Worm (Caenorhabditis elegans): Measurements from ENCODE around the gene C53B4.3.

C53B4.3 gene

DNA sequence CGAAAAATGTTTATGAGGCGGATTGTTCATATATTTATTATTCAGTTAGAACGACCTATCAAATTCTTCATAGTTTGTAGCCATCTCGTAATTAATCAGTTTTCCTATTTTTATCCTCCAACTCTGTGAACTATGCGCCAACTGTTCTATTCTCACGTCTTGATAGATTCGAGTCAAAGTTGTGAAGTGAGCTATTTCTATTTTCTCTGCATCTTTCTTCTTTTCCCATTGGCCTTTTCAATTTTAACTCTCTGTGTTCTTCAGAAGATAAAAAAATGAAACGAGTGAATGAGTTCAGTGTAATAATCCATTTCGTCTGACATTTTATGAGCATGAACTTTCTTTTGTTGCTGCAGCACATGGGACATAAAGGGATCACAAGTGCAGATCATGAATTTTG lies 4.5 kb upstream of the C53B4.3 start:
- TF ChIP-seq unc-62 (GFP tag; optimal IDR thresholded peaks at IDR 0.05): no peak

DNA sequence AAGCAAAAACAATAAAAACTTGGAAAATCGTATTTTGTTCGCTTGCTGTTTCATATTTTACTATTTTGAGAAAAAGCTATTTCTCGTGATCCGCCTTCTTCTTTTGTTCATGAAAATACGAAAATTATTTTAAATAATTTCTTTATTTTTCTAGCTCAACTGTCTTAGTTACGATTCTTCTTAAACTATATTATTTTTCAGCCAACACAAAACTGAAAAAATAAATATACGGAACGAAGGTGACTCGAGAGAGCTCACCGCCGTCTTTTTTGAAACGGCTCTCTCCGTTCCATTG lies 1.8 kb upstream of the C53B4.3 start, which contains the start of gene pdzd-8:
TSS of gene pdzd-8 (plus strand) at position 196 of the 295 bp plus-strand sequence.
- TF ChIP-seq unc-62 (GFP tag; optimal IDR thresholded peaks at IDR 0.05): no peak

DNA sequence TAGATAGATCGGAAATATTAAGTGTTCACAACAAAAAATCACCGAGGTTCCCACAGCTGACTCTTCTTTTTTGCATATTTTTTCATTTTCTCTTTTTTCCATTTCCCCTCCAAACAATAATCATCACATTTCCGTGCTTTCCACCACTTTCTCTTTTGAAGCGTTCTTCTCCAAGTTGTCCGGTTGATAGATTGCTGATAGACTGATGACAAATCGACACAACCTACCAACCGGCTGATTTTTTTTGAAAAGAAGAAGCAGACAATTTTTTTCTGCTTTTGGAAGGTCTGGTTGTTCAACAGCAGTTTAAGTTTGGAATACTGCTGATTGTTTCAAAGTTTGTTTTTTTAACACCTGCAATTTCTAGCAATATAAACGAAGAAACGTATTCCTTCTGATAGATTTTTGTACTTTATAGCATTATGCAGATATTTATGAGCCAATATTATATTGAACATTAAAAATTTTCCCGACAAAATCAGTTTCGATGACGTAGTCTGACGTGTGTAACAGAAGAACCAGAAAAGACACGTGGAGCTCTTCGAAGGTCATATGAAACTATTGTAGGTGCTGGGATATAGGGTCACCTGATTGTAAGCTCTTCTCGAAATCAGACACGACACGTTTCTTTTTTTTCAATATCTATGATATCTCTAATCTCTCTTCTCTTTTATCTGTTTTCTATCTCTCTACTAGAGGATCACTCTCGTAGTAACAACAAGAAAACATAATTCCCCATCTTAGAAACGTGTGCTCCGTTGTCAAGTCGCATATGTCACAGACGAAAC lies 1.2 kb upstream of the C53B4.3 start:
- TF ChIP-seq unc-62 (GFP tag; optimal IDR thresholded peaks at IDR 0.05): no peak

DNA sequence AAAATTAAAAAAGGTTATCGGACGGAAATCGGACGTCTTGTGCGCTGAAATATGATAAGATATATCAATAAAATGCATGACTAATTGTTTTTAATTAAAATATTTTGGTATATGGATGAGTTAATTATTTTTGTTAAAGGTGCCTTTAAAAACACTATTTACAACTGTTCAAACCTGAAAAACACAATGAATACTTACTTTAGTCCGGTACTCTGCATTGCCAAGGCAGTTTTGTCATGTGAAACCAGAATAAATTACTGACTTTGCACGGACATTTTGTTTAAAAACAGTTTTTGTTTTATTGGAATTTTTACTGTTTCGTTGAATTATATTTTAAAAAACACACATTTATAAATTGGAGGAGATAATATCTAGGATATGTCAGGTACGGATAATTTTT lies 5.5 kb downstream of the C53B4.3 start, which contains the start of gene suex-2:
TSS of gene suex-2 (plus strand) at position 301 of the 400 bp plus-strand sequence.
- TF ChIP-seq unc-62 (GFP tag; optimal IDR thresholded peaks at IDR 0.05): no peak

DNA sequence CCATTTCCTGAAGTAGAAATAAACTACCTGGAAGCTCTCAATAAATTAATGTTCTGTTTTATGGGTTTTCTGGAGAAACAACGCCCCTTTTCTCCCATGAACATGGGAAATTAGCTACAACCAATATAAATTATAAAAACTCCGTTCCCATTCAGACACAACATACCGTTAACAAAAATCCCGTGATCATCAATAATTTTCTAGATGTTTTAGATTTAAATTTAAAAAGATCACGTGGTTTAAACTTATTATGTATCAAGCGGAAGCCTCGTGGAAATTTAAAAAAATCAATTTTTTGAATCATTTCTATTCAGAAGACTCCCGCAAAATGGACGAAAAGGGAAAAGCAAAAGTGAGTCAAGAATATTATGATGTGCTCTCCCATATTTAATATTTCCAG lies 7.6 kb downstream of the C53B4.3 start, which contains the start of gene C53B4.2:
TSS of gene C53B4.2 (plus strand) at position 301 of the 400 bp plus-strand sequence.
- no peak for TF ChIP-seq unc-62 (GFP tag; optimal IDR thresholded peaks at IDR 0.05)

DNA sequence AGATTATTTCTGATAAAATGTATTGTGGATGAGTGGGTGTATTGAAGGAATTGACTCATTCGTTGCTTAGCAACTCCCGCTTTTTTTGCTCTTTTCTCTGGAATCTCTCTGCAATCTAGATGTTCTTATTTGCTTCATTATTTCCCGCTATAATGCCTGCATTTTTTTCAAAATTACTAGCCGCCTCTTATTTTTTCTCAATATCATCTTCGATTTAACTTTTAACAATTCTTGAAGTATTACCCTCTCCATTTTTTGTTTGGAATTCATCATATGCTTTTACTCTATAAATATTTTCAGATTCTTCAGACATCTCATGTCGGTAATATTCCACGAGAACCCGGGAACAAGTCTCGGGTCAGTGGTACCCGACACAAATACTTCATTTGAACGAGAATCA lies 17.3 kb downstream of the C53B4.3 start, which contains the start of gene tpra-1:
TSS of gene tpra-1 (plus strand) at position 301 of the 400 bp plus-strand sequence.
- no peak for TF ChIP-seq unc-62 (GFP tag; optimal IDR thresholded peaks at IDR 0.05)

DNA sequence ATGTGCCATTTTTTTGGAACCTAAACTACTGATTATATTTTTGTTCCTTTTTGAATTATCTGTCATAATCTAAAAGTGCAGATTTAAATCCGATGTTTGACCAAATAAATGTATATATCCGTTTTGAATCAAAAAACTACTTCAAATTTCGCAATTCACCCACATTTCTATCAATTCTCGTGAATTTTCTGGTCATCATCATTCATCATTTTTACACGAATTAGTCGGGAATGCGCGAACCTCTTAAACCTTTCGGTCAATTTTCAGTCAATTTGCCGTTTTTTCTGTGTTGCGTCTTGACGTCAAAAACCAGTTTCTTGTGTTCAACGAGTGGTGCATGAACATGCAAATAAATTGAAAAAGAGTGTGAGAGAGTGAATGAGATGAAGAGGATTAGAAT lies 19.4 kb downstream of the C53B4.3 start:
- TF ChIP-seq unc-62 (GFP tag; optimal IDR thresholded peaks at IDR 0.05): no peak

DNA sequence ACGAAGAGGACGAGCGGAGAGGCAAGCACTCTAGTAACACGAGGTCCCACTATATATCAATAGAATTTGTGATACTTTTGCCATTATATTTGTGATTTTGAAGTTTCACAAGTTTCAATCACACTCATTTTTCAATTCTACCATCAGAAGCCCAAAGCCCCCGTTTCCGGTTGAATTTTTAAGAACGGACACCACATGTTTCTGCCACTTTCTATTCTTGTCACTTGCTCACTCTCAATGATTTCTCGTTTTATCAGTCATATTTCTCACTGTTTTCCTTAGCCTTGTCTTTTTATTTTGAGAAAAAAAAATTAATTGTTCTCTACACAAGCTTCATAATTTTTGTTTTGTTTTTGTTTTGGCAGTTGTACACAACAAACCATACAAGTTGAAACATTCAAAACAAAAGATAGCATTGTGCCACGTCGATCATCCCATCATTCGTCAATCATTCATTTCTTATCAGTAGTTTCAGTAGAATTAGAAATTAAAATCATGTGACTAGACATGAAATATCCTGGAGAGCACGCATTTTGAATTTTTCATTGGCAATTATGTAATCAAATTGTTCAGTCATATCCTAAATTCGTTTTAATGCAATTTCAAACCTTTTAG lies 21.5 kb downstream of the C53B4.3 start:
- TF ChIP-seq unc-62 (GFP tag; optimal IDR thresholded peaks at IDR 0.05): no peak

DNA sequence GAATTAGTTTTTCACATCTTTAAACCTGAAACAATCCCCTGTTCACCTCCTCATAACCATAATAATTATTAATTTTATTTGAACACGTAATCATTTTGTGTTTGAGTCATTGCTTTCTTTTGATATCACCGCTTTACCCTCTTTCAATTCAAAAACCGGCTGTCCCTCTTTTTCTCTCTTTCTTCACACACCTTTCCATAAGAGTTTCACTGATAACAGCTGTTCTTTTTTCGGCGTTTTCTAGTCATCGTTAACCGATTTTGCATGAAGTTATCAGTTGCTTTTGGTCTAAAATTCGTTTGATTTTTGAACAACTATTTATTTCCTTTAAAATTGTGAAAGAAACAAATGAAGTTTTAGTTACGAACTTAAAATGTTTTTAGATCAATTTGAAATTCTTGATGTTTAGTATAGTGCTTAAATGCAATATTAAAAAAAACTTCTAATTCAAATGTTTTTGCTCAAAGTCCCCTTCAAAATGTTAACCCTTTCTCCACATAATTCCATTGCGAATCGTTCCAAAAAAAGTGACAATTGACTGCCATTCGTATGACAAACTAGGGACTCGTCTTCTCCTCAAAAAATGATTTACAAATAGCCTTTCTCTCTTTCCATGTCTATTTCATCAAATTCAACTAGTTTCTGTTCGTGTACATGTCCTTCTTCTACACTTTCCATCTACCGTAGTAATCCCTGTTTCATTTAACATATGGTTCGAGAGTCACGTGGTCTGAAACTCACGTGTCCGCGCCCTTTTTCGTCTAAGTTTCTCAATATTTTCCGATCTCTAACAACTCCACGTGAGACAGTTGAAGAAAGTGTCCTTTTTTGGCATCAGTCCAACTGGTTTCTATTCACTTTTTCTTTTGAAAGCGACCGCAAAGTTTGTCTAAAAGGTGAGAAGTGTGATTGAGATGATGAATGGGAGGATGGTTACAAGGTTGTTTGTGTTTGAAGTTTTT lies 24.2 kb downstream of the C53B4.3 start:
- TF ChIP-seq unc-62 (GFP tag; optimal IDR thresholded peaks at IDR 0.05): no peak

DNA sequence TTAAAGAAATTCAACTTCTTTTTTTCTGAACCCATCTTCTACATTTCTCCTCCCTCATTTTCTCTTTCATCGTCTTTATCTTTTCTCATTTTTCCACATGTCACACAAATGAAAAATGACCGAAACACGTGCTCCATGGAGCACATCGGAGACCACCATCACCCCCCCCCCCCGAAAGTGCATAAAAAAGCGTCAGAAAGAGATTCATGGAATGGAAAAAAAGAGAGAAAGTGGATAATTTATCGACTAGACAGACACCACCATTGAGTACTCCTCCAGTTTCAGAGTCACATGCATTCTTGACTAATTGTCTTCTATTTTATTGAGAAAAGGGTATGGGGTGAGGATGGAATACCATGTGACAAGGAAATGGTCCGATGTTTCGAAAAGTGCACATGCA lies 26.4 kb downstream of the C53B4.3 start:
- TF ChIP-seq unc-62 (GFP tag; optimal IDR thresholded peaks at IDR 0.05): no peak

DNA sequence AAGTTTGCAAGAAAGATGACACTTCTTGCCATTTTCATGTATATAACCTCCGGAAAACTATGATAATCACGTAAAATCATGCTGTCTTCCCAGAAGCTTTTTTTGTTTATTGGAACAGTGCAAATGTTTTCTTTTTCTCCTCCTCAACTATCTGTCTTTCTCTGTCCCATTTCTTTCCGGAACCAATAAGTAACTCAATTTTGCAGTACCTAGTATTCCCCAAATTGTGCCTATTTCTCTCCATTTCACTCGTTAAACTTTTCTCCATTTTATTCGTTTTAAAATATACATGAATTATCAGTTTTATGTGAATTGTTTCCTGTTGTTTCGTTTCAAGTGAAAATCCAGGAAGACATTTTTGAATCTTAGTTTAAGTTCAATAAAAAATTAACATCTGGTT lies 30.1 kb downstream of the C53B4.3 start:
- TF ChIP-seq unc-62 (GFP tag; optimal IDR thresholded peaks at IDR 0.05): no peak

DNA sequence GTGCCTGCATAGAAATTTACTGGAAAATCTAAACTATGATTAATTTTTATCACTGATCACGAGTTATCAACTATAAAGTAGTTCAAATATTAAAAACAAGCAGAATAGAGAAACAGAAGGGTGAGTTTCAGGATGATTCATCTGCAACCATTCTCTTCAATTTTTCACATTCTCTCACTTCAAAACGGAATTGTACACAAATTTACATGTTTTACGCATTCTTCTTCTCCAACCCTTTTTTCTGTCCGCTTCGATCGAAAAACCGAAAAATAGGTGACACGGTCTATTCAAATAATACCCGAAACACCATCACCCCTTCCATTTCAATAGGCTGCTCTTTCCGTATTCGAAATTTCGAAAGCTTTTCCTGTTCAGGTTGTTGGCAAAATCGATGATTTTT lies 39.9 kb downstream of the C53B4.3 start, which contains the start of gene D1046.4:
TSS of gene D1046.4 (plus strand) at position 301 of the 400 bp plus-strand sequence.
- no peak for TF ChIP-seq unc-62 (GFP tag; optimal IDR thresholded peaks at IDR 0.05)

DNA sequence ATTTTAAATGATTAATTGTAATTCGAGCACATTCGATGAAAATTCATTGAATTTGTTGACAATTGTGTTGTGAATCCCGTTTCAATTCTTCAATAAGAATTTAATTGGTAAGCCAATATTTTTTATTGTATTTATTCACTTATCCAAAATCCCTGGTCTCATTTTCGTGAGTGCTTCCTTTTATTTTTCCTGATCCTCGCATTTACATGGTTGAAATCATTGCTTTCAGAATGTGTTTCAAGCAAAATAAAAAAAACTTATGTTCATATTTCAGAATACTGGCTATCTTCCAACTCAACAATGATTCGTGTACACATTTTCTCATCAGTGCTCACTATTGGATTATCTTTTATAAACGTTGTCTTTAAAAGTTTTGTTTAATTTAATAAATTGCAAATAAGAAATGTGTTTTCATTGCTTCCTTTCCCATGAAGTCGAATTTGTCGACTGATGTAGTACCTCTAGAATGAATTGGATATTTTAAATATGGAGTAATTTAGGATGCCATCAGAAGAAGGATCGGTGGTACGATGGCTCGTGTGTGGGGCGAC lies 43.5 kb downstream of the C53B4.3 start, which contains the start of the genes D1046.18 and slc-25A26:
TSS of gene D1046.18 (plus strand) at position 301 of the 551 bp plus-strand sequence.
TSS of gene slc-25A26 (plus strand) at position 501 of the 551 bp plus-strand sequence.
- no peak for TF ChIP-seq unc-62 (GFP tag; optimal IDR thresholded peaks at IDR 0.05)

DNA sequence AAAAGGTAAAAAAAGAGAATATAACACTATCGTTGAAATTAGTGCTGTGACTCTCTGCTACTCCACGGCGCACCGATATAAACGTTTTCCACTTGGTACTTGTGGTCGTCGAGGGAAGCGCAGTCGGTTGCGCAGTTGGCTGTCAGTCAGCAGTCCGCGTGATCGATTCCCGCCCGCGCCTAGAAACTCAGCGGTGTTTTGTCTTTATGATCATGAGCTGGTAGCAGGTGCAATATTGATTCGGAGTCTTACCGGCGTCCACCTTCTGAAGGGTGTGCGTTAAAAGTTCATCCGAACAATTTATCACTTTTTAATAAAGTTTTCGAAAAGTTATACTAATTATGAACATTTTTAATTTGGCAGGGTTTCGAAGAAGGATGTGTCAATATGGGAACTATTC lies 46.4 kb downstream of the C53B4.3 start:
- no peak for TF ChIP-seq unc-62 (GFP tag; optimal IDR thresholded peaks at IDR 0.05)

DNA sequence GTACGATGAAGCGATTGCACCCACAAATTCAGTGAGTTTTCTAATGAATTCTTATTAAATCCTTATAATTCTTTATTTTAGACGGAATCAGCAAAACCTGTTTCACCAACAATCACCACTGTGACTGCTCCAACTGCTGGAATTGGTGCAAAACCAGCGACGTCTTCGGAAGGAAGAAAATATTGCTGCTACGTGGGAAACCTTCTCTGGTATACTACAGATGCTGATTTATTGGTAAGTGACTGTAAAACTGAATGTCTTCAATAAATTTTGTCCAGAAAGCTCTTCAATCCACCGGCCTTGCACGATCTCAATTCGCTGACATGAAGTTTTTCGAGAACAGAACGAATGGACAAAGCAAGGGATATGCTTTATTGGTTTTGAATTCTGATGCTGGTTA lies 47.0 kb downstream of the C53B4.3 start:
- no peak for TF ChIP-seq unc-62 (GFP tag; optimal IDR thresholded peaks at IDR 0.05)

Data from whole organism, dauer.